Fruit fly (Drosophila melanogaster): ENCODE data around the gene CG43169.

dm6 chr3L:8888533-8888932 lies at the start of gene CG43169:
- TF ChIP-seq CG2116 (GFP tag; optimal IDR thresholded peaks at IDR 0.05) (no peak), aop (GFP tag; IDR thresholded peaks at IDR 0.05) (no peak)

Measured in whole organism, embryonic.